Fruit fly (Drosophila melanogaster) whole organism, embryonic: Measurements from ENCODE around the gene CG6000.
A peak's percentile ranks its signal among the peaks of the same experiment; 100 is the strongest.

Experiments used
- Abd-B ChIP-seq: fragments of 200-800 bp; sonication (Bioruptor generic); optimal IDR thresholded peaks from 2 replicates; lab custom pipeline; 2018; ENCODE audit warnings: missing biosample characterization, mild to moderate bottlenecking, missing genetic modification characterization, moderate library complexity
- Ada2b ChIP-seq: fragments of 200-800 bp; sonication (Bioruptor generic); IDR thresholded peaks from 2 replicates; pipeline ENCODE4 v1.3.6; 2022; ENCODE audit warnings: missing biosample characterization, missing genetic modification characterization
- Aef1 ChIP-seq: fragments of 200-800 bp; sonication (Bioruptor generic); IDR thresholded peaks from 3 replicates; pipeline ENCODE4 v1.3.6; 2022; ENCODE audit warnings: missing biosample characterization, missing genetic modification characterization
- CG10267 ChIP-seq: fragments of 200-800 bp; sonication (Bioruptor generic); optimal IDR thresholded peaks from 2 replicates; lab custom pipeline; 2018; ENCODE audit warnings: missing biosample characterization, mild to moderate bottlenecking, missing genetic modification characterization, moderate library complexity
- CG10366 ChIP-seq: fragments of 200-800 bp; sonication (Bioruptor generic); IDR thresholded peaks from 2 replicates; pipeline ENCODE4 v1.3.6; 2022; ENCODE audit warnings: missing biosample characterization, missing genetic modification characterization
- CG11398 ChIP-seq: fragments of 200-800 bp; sonication (Bioruptor generic); optimal IDR thresholded peaks from 2 replicates; lab custom pipeline; 2016; ENCODE audit warnings: missing biosample characterization, missing genetic modification characterization
- CG12071 ChIP-seq: fragments of 200-800 bp; sonication (Bioruptor generic); optimal IDR thresholded peaks from 3 replicates; lab custom pipeline; 2018; ENCODE audit warnings: missing biosample characterization, mild to moderate bottlenecking, missing genetic modification characterization
- CG1832 ChIP-seq: fragments of 200-800 bp; sonication (Bioruptor generic); optimal IDR thresholded peaks from 2 replicates; lab custom pipeline; 2017; ENCODE audit warnings: missing biosample characterization, mild to moderate bottlenecking, missing genetic modification characterization, inconsistent platforms
- CG6765 ChIP-seq: fragments of 200-800 bp; sonication (Bioruptor generic); optimal IDR thresholded peaks from 3 replicates; lab custom pipeline; 2017; ENCODE audit warnings: missing biosample characterization, mild to moderate bottlenecking, missing genetic modification characterization
- CG6791 ChIP-seq: fragments of 200-800 bp; sonication (Bioruptor generic); IDR thresholded peaks from 3 replicates; pipeline ENCODE4 v1.3.6; 2022; ENCODE audit warnings: missing biosample characterization, missing genetic modification characterization; ENCODE audit not compliant: partially characterized antibody
- CG8281 ChIP-seq: fragments of 200-800 bp; sonication (Bioruptor generic); optimal IDR thresholded peaks from 2 replicates; lab custom pipeline; 2018; ENCODE audit warnings: missing biosample characterization, mild to moderate bottlenecking, missing genetic modification characterization, moderate library complexity
- CG9876 ChIP-seq: fragments of 200-800 bp; sonication (Bioruptor generic); optimal IDR thresholded peaks from 2 replicates; lab custom pipeline; 2016; ENCODE audit warnings: missing biosample characterization, missing genetic modification characterization
- CTCF ChIP-seq: fragments of 200-800 bp; sonication (Bioruptor generic); optimal IDR thresholded peaks from 2 replicates; lab custom pipeline; 2017; ENCODE audit warnings: missing biosample characterization, mild to moderate bottlenecking, missing genetic modification characterization, moderate library complexity
- CkIIα-i1 ChIP-seq: fragments of 200-800 bp; sonication (Bioruptor generic); IDR thresholded peaks from 2 replicates; pipeline ENCODE4 v1.3.6; 2022; ENCODE audit warnings: missing biosample characterization, missing genetic modification characterization
- D19B ChIP-seq: fragments of 200-800 bp; sonication (Bioruptor generic); optimal IDR thresholded peaks from 2 replicates; lab custom pipeline; 2017; ENCODE audit warnings: missing biosample characterization, mild to moderate bottlenecking, missing genetic modification characterization
- Dbx ChIP-seq: fragments of 200-800 bp; sonication (Bioruptor generic); IDR thresholded peaks from 3 replicates; pipeline ENCODE4 v1.3.6; 2022; ENCODE audit warnings: missing biosample characterization, missing genetic modification characterization
- Doc2 ChIP-seq: fragments of 200-800 bp; sonication (Bioruptor generic); IDR thresholded peaks from 2 replicates; pipeline ENCODE4 v1.3.6; 2022; ENCODE audit warnings: missing biosample characterization, missing genetic modification characterization
- Ets65A ChIP-seq: fragments of 200-800 bp; sonication (Bioruptor generic); peaks from one replicate; lab custom pipeline; 2016; ENCODE audit warnings: missing biosample characterization, missing genetic modification characterization
- Gsc ChIP-seq: fragments of 200-800 bp; sonication (Bioruptor generic); IDR thresholded peaks from 2 replicates; pipeline ENCODE4 v1.3.6; 2022; ENCODE audit warnings: missing biosample characterization, missing genetic modification characterization
- Hand ChIP-seq: fragments of 200-800 bp; sonication (Bioruptor generic); optimal IDR thresholded peaks from 2 replicates; lab custom pipeline; 2017; ENCODE audit warnings: mild to moderate bottlenecking, missing biosample characterization, missing genetic modification reagents, missing genetic modification characterization
- Mad ChIP-seq: fragments of 200-800 bp; sonication (Bioruptor generic); optimal IDR thresholded peaks from 2 replicates; lab custom pipeline; 2016; ENCODE audit warnings: missing biosample characterization, missing genetic modification characterization
- NC2β ChIP-seq: fragments of 200-800 bp; sonication (Bioruptor generic); optimal IDR thresholded peaks from 2 replicates; lab custom pipeline; 2016; ENCODE audit warnings: missing biosample characterization, missing genetic modification characterization
- NfI ChIP-seq: fragments of 200-800 bp; sonication (Bioruptor generic); optimal IDR thresholded peaks from 3 replicates; lab custom pipeline; 2018; ENCODE audit warnings: missing biosample characterization, mild to moderate bottlenecking, missing genetic modification characterization, moderate library complexity
- Oaz ChIP-seq: fragments of 200-800 bp; sonication (Bioruptor generic); IDR thresholded peaks from 2 replicates; pipeline ENCODE4 v1.3.6; 2022; ENCODE audit warnings: missing biosample characterization, missing genetic modification characterization
- Sry-δ ChIP-seq: fragments of 200-800 bp; sonication (Bioruptor generic); optimal IDR thresholded peaks from 2 replicates; lab custom pipeline; 2016; ENCODE audit warnings: missing biosample characterization, missing genetic modification characterization
- Ssrp ChIP-seq: fragments of 200-800 bp; sonication (Bioruptor generic); optimal IDR thresholded peaks from 2 replicates; lab custom pipeline; 2018; ENCODE audit warnings: missing biosample characterization, mild to moderate bottlenecking, missing genetic modification characterization, moderate library complexity
- Tbp ChIP-seq: fragments of >200 bp; optimal IDR thresholded peaks from 2 replicates; lab custom pipeline; 2018; ENCODE audit warnings: missing biosample characterization, missing genetic modification characterization
- ap ChIP-seq: fragments of 200-800 bp; sonication (Bioruptor generic); IDR thresholded peaks from 2 replicates; pipeline ENCODE4 v1.3.6; 2022; ENCODE audit warnings: missing biosample characterization, missing genetic modification characterization
- cad ChIP-seq: fragments of >200 bp; optimal IDR thresholded peaks from 2 replicates; lab custom pipeline; 2017; ENCODE audit warnings: missing biosample characterization, missing genetic modification characterization
- dan ChIP-seq: fragments of 200-800 bp; sonication (Bioruptor generic); IDR thresholded peaks from 2 replicates; pipeline ENCODE4 v1.3.6; 2022; ENCODE audit warnings: missing biosample characterization, missing genetic modification characterization
- dimm ChIP-seq: fragments of 200-800 bp; sonication (Bioruptor generic); IDR thresholded peaks from 2 replicates; pipeline ENCODE4 v1.3.6; 2022; ENCODE audit warnings: missing biosample characterization, missing genetic modification characterization
- dpn ChIP-seq, 2 experiments: fragments of 200-800 bp; sonication (Bioruptor generic); optimal IDR thresholded peaks; 3 replicates each; lab custom pipeline; 2016; ENCODE audit warnings: missing biosample characterization in 2 of 2, missing genetic modification characterization in 2 of 2
- eve ChIP-seq, 2 experiments: fragments of >200 bp; optimal IDR thresholded peaks; 2 replicates each; lab custom pipeline; 2017; ENCODE audit warnings: missing biosample characterization in 2 of 2, missing genetic modification characterization in 2 of 2
- gcm ChIP-seq: fragments of 200-800 bp; sonication (Bioruptor generic); optimal IDR thresholded peaks from 2 replicates; lab custom pipeline; 2019; ENCODE audit warnings: missing biosample characterization, mild to moderate bottlenecking, missing genetic modification characterization, moderate library complexity
- gsb ChIP-seq: fragments of 200-800 bp; sonication (Bioruptor generic); IDR thresholded peaks from 2 replicates; pipeline ENCODE4 v1.3.6; 2022; ENCODE audit warnings: missing biosample characterization, missing genetic modification characterization
- lov ChIP-seq, 2 experiments: fragments of 200-800 bp in 1 of 2; fragments of >200 bp in 1 of 2; sonication (Bioruptor generic) in 1 of 2; IDR thresholded peaks in 1 of 2; optimal IDR thresholded peaks in 1 of 2; 2 replicates in 1 of 2; 3 replicates in 1 of 2; pipeline versions ENCODE4 v1.3.6 to Lab custom; 2017 to 2022; ENCODE audit warnings: missing biosample characterization in 1 of 2, missing genetic modification characterization in 1 of 2
- pb ChIP-seq: fragments of 200-800 bp; sonication (Bioruptor generic); optimal IDR thresholded peaks from 3 replicates; lab custom pipeline; 2016; ENCODE audit warnings: missing biosample characterization, missing genetic modification characterization
- pnt ChIP-seq: fragments of 200-800 bp; sonication (Bioruptor generic); optimal IDR thresholded peaks from 3 replicates; lab custom pipeline; 2016; ENCODE audit warnings: missing biosample characterization, missing genetic modification characterization
- prd ChIP-seq, 3 experiments: fragments of >200 bp in 2 of 3; fragments of 200-800 bp in 1 of 3; sonication (Bioruptor generic) in 1 of 3; optimal IDR thresholded peaks in 2 of 3; IDR thresholded peaks in 1 of 3; 2 replicates in 2 of 3; 3 replicates in 1 of 3; pipeline versions ENCODE4 v1.3.6 to Lab custom; 2017 to 2022; ENCODE audit warnings: missing biosample characterization in 1 of 3, missing genetic modification characterization in 1 of 3
- sens ChIP-seq: fragments of 200-800 bp; sonication (Bioruptor generic); peaks from one replicate; lab custom pipeline; 2016; ENCODE audit warnings: missing biosample characterization, missing genetic modification characterization
- sens-2 ChIP-seq: fragments of 200-800 bp; sonication (Bioruptor generic); IDR thresholded peaks from 2 replicates; pipeline ENCODE4 v1.3.6; 2022; ENCODE audit warnings: missing biosample characterization, missing genetic modification characterization
- so ChIP-seq: fragments of 200-800 bp; sonication (Bioruptor generic); IDR thresholded peaks from 3 replicates; pipeline ENCODE4 v1.3.6; 2022; ENCODE audit warnings: missing biosample characterization, missing genetic modification characterization
- sqz ChIP-seq: fragments of 200-800 bp; sonication (Bioruptor generic); optimal IDR thresholded peaks from 3 replicates; lab custom pipeline; 2018; ENCODE audit warnings: missing biosample characterization, mild to moderate bottlenecking, missing genetic modification characterization
- tll ChIP-seq, 2 experiments: fragments of 200-800 bp in 1 of 2; fragments of >200 bp in 1 of 2; sonication (Bioruptor generic) in 1 of 2; optimal IDR thresholded peaks; 2 replicates each; lab custom pipeline; 2017 to 2019; ENCODE audit warnings: missing biosample characterization in 2 of 2, missing genetic modification characterization in 2 of 2, mild to moderate bottlenecking in 1 of 2, moderate library complexity in 1 of 2
- tna ChIP-seq: fragments of 200-800 bp; sonication (Bioruptor generic); IDR thresholded peaks from 2 replicates; pipeline ENCODE4 v1.3.6; 2022; ENCODE audit warnings: missing biosample characterization, missing genetic modification characterization; ENCODE audit not compliant: partially characterized antibody
- tup ChIP-seq: fragments of 200-800 bp; sonication (Bioruptor generic); optimal IDR thresholded peaks from 2 replicates; lab custom pipeline; 2016; ENCODE audit warnings: missing biosample characterization, mild to moderate bottlenecking, missing genetic modification characterization, moderate library complexity
- zen ChIP-seq: fragments of 200-800 bp; sonication (Bioruptor generic); optimal IDR thresholded peaks from 3 replicates; lab custom pipeline; 2018; ENCODE audit warnings: missing biosample characterization, mild to moderate bottlenecking, missing genetic modification characterization, moderate library complexity

Gene CG6000

dm6 chr3R:24031825-24032523 lies 22.2 kb upstream of the CG6000 start, which contains the start of the genes KrT95D and Mettl3 (continued):
- no peak for TF ChIP-seq CG9876 (GFP tag; lab: Kevin White, UChicago)
- TF ChIP-seq sqz (GFP tag; lab: Kevin White, UChicago): peak; percentile 99
- TF ChIP-seq Doc2 (GFP tag; lab: Robert Waterston, UW): no peak
- TF ChIP-seq ap (GFP tag; lab: Robert Waterston, UW): no peak
- TF ChIP-seq Tbp (GFP tag; lab: Kevin White, UChicago): peak; percentile 62
- no peak for TF ChIP-seq gsb (GFP tag; lab: Robert Waterston, UW)
- no peak for TF ChIP-seq Dbx (GFP tag; lab: Robert Waterston, UW)
- TF ChIP-seq dpn (GFP tag; optimal IDR thresholded peaks at IDR 0.05; lab: Kevin White, UChicago): no peak
- no peak for TF ChIP-seq Gsc (GFP tag; lab: Robert Waterston, UW)
- no peak for TF ChIP-seq CkIIα-i1
- TF ChIP-seq tna (GFP tag; lab: Robert Waterston, UW): no peak
- TF ChIP-seq NC2β (GFP tag; lab: Kevin White, UChicago): no peak
- TF ChIP-seq Oaz: no peak
- TF ChIP-seq Aef1 (GFP tag; lab: Robert Waterston, UW): no peak
- TF ChIP-seq Mad (GFP tag; lab: Kevin White, UChicago): no peak
- no peak for TF ChIP-seq CG6765
- TF ChIP-seq dan (GFP tag; lab: Robert Waterston, UW): no peak
- TF ChIP-seq, all 482 proteins: peak for 96

DNA sequence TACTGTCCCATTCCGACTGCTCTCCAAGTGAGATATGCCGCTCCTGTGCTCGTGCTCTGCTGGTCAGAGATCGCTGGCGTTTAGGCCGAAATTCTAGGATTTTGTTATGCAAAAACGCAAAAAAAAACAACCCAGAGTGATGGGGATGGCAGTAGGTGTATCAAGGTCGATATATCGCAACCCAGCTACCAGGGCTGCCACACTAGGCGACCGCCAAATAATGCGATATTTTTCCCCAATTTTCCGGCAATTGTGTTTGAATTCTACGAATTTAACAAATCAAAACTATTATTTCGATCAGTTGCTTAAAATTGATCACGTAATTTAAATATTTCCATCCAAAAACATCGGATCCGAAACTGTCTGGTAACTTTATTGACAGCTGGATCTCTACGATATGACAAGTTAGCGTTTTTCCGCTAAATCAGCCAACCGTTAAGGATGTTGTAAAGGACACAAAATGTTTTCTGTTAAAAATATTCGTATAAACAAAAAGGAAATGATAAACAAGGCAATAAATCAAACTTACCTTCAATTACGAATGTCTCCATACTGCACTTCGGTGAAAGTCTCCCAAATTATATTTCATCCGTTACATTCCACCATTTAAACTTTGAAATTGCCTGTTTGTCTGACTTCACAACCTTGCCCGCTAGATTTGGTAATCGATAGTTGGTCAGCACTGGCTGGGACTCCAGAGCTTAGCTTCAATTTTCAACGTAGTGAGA lies 16.5 kb upstream of the CG6000 start, which contains the start of gene spas:
Gene spas (plus strand): TSS at position 678 of the 728 bp plus-strand sequence.
- TF ChIP-seq zen (peak; percentile 59), so (GFP tag; lab: Robert Waterston, UW) (no peak), dimm (GFP tag; lab: Robert Waterston, UW) (peak; percentile 54), pb (peak; percentile 26), Mad (GFP tag; lab: Kevin White, UChicago) (peak; percentile 74), Abd-B (GFP tag; lab: Kevin White, UChicago) (peak; percentile 68), pnt (GFP tag; lab: Kevin White, UChicago) (peak; percentile 65), CG1832 (GFP tag; lab: Kevin White, UChicago) (no peak), eve (GFP tag; optimal IDR thresholded peaks at IDR 0.05; lab: Kevin White, UChicago) (no peak), sens-2 (peak; percentile 53; the same call in 1 of the 2 replicates), Hand (GFP tag; lab: Kevin White, UChicago) (no peak), Sry-δ (GFP tag; lab: Kevin White, UChicago) (peak; percentile 95), sens (peak; percentile 96), tup (GFP tag; lab: Kevin White, UChicago) (peak; percentile 25), Ets65A (GFP tag; lab: Kevin White, UChicago) (peak; percentile 96), prd (optimal IDR thresholded peaks at IDR 0.05; lab: Kevin White, UChicago) (no peak), prd (GFP tag; IDR thresholded peaks at IDR 0.05; lab: Robert Waterston, UW) (peak; percentile 91), tll (GFP tag; optimal IDR thresholded peaks at IDR 0.05; lab: Kevin White, UChicago) (peak; percentile 40 to 92), Ssrp (peak; percentile 57), CG8281 (peak; percentile 24), CG10267 (tag; lab: Kevin White, UChicago) (peak; percentile 65), gcm (GFP tag; lab: Kevin White, UChicago) (peak; percentile 29), CG10366 (GFP tag; lab: Robert Waterston, UW) (peak; percentile 78), D19B (GFP tag; lab: Kevin White, UChicago) (peak; percentile 7), CG12071 (GFP tag; lab: Kevin White, UChicago) (no peak), Ada2b (GFP tag; lab: Robert Waterston, UW) (peak; percentile 41; the same call in 1 of the 2 replicates), cad (GFP tag; lab: Kevin White, UChicago) (no peak), lov (optimal IDR thresholded peaks at IDR 0.05; lab: Kevin White, UChicago) (no peak), lov (GFP tag; IDR thresholded peaks at IDR 0.05; lab: Robert Waterston, UW) (peak; percentile 66; the same call in 1 of the 3 replicates), CkIIα-i1 (no peak), CG6791 (GFP tag; lab: Robert Waterston, UW) (peak; percentile 95), CTCF (GFP tag; lab: Kevin White, UChicago) (no peak), NfI (peak; percentile 69), CG11398 (GFP tag; lab: Kevin White, UChicago) (peak; percentile 42)
